Fruit fly (Drosophila melanogaster) whole organism, pupa: ENCODE results near the gene Coq2.

Source experiments
- CG10348 ChIP-seq: fragments of 200-800 bp; sonication (Bioruptor generic); IDR thresholded peaks from 2 replicates; pipeline ENCODE4 v1.3.6; 2022; ENCODE audit warnings: missing biosample characterization, missing genetic modification characterization
- CG12605 ChIP-seq: fragments of 200-800 bp; sonication (Bioruptor generic); IDR thresholded peaks from 2 replicates; pipeline ENCODE4 v1.3.6; 2022; ENCODE audit warnings: missing biosample characterization, missing genetic modification characterization
- CG13204 ChIP-seq: fragments of 200-800 bp; sonication (Bioruptor generic); optimal IDR thresholded peaks from 2 replicates; lab custom pipeline; 2018; ENCODE audit warnings: missing biosample characterization, mild to moderate bottlenecking, missing genetic modification characterization, moderate library complexity
- CG14655 ChIP-seq: fragments of 200-800 bp; sonication (Bioruptor generic); optimal IDR thresholded peaks from 3 replicates; lab custom pipeline; 2017; ENCODE audit warnings: mild to moderate bottlenecking, missing biosample characterization, missing genetic modification reagents, missing genetic modification characterization
- CG15710 ChIP-seq: fragments of 200-800 bp; sonication (Bioruptor generic); optimal IDR thresholded peaks from 2 replicates; lab custom pipeline; 2018; ENCODE audit warnings: missing biosample characterization, mild to moderate bottlenecking, missing genetic modification characterization, moderate library complexity
- CG17806 ChIP-seq: fragments of 200-800 bp; sonication (Bioruptor generic); optimal IDR thresholded peaks from 2 replicates; lab custom pipeline; 2018; ENCODE audit warnings: missing biosample characterization, mild to moderate bottlenecking, missing genetic modification characterization, moderate library complexity
- CG32121 ChIP-seq: fragments of 200-800 bp; sonication (Bioruptor generic); IDR thresholded peaks from 2 replicates; pipeline ENCODE4 v1.3.6; 2022; ENCODE audit warnings: missing biosample characterization, missing genetic modification characterization
- CG34367 ChIP-seq: fragments of 200-800 bp; sonication (Bioruptor generic); optimal IDR thresholded peaks from 2 replicates; lab custom pipeline; 2018; ENCODE audit warnings: missing biosample characterization, mild to moderate bottlenecking, missing genetic modification characterization
- CG4496 ChIP-seq: fragments of 200-800 bp; sonication (Bioruptor generic); IDR thresholded peaks from 3 replicates; pipeline ENCODE4 v1.3.6; 2022; ENCODE audit warnings: missing biosample characterization, missing genetic modification characterization
- CG8159 ChIP-seq: fragments of 200-800 bp; sonication (Bioruptor generic); optimal IDR thresholded peaks from 3 replicates; lab custom pipeline; 2018; ENCODE audit warnings: missing biosample characterization, mild to moderate bottlenecking, missing genetic modification characterization, moderate library complexity
- CG8301 ChIP-seq: fragments of 200-800 bp; sonication (Bioruptor generic); optimal IDR thresholded peaks from 2 replicates; lab custom pipeline; 2018; ENCODE audit warnings: missing biosample characterization, mild to moderate bottlenecking, missing genetic modification characterization
- CG9948 ChIP-seq: fragments of 200-800 bp; sonication (Bioruptor generic); optimal IDR thresholded peaks from 2 replicates; lab custom pipeline; 2018; ENCODE audit warnings: missing biosample characterization, mild to moderate bottlenecking, missing genetic modification characterization, moderate library complexity
- D1 ChIP-seq: fragments of 200-800 bp; sonication (Bioruptor generic); optimal IDR thresholded peaks from 2 replicates; lab custom pipeline; 2018; ENCODE audit warnings: missing biosample characterization, mild to moderate bottlenecking, missing genetic modification characterization, moderate library complexity
- EcR ChIP-seq: fragments of 200-800 bp; sonication (Bioruptor generic); optimal IDR thresholded peaks from 3 replicates; lab custom pipeline; 2019; ENCODE audit warnings: missing biosample characterization, missing genetic modification characterization, mild to moderate bottlenecking, moderate library complexity, missing genetic modification reagents
- Ets98B ChIP-seq: fragments of 200-800 bp; sonication (Bioruptor generic); IDR thresholded peaks from 2 replicates; pipeline ENCODE4 v1.3.6; 2022; ENCODE audit warnings: missing biosample characterization, missing genetic modification characterization
- Pif1A ChIP-seq: fragments of 200-800 bp; sonication (Bioruptor generic); optimal IDR thresholded peaks from 3 replicates; lab custom pipeline; 2016; ENCODE audit warnings: missing biosample characterization, missing genetic modification characterization
- Pif1B ChIP-seq: fragments of 200-800 bp; sonication (Bioruptor generic); optimal IDR thresholded peaks from 3 replicates; lab custom pipeline; 2016; ENCODE audit warnings: missing biosample characterization, missing genetic modification characterization
- Snoo ChIP-seq: fragments of 200-800 bp; sonication (Bioruptor generic); optimal IDR thresholded peaks from 3 replicates; lab custom pipeline; 2017; ENCODE audit warnings: missing biosample characterization, mild to moderate bottlenecking, missing genetic modification characterization, inconsistent platforms
- fd96Ca ChIP-seq: fragments of 200-800 bp; sonication (Bioruptor generic); IDR thresholded peaks from 3 replicates; pipeline ENCODE4 v1.3.6; 2022; ENCODE audit warnings: missing biosample characterization, missing genetic modification characterization
- gl ChIP-seq: fragments of 200-800 bp; sonication (Bioruptor generic); optimal IDR thresholded peaks from 2 replicates; lab custom pipeline; 2018; ENCODE audit warnings: missing biosample characterization, mild to moderate bottlenecking, missing genetic modification characterization
- rn ChIP-seq: fragments of 200-800 bp; sonication (Bioruptor generic); IDR thresholded peaks from 2 replicates; pipeline ENCODE4 v1.3.6; 2022; ENCODE audit warnings: missing biosample characterization, missing genetic modification characterization

Gene Coq2

DNA sequence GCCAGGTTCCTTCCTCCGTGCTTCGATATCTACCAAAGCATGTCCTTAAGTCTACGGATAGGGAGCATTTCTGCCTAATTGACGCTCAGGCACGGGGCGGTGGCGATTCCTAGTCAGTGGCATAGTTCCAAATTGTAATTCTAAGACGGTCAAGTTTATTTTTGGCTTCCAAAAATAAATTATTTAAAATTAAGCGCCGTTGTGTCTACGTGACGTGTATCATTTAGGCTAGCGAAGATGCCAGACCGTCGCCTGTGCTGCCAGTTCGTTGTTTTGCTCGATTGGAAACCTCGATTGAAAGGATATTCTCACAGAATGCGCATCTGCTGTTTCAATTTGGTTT, 32.7 kb upstream of the Coq2 start:
- TF ChIP-seq Pif1A (GFP tag; lab: Kevin White, UChicago): no peak
- no peak for TF ChIP-seq CG10348 (GFP tag; lab: Robert Waterston, UW)
- TF ChIP-seq CG8159 (tag; lab: Kevin White, UChicago): no peak
- TF ChIP-seq, all 21 proteins: peak for 0

DNA sequence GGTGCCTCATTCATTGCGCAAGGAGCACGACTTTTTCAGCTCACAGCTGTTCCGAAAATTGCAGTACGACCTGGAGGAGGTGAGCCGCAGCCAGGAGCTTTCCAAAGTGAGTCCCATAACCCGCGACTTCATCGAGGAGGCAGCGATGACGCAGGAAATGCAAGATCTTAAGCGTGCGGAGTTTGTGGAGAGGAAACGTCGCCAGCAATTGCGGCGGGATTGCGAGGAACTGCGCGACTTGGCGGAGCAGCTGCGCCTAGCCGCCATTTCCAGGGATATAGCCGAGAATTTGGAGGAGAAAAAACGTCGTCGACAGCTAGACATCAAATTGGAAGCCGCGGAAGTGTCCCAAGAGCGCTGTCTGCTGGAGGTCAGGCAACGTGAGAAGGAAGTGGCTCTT, 31.5 kb upstream of the Coq2 start:
- TF ChIP-seq Snoo (tag; lab: Kevin White, UChicago): no peak
- no peak for TF ChIP-seq CG17806 (tag; lab: Kevin White, UChicago)
- TF ChIP-seq CG15710: no peak
- no peak for TF ChIP-seq CG12605 (GFP tag; lab: Robert Waterston, UW)
- no peak for TF ChIP-seq fd96Ca (GFP tag; lab: Robert Waterston, UW)
- no peak for TF ChIP-seq CG8301 (tag; lab: Kevin White, UChicago)
- no peak for TF ChIP-seq CG34367 (tag; lab: Kevin White, UChicago)
- TF ChIP-seq CG4496 (GFP tag; lab: Robert Waterston, UW): no peak
- TF ChIP-seq, all 21 proteins: peak for 0

DNA sequence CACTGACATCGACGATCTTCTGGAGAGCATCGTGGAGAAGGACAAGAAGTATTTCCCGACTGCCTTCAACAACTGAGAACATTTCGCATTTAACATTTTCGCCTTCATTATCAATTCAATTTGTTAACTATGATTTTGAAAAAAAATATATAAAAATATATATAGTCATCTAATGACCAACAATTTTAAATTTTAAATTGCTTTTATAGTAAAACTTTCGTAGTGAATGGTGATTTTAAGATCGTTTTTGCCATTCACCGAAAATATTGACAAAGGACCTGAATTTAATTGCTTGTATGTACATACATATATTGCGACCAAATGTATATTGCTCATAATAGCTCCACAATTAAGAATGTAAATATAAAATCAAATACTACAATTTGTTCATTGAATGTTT, 30.9 kb upstream of the Coq2 start, which contains the start of gene CG7352:
TSS of gene CG7352 (plus strand) at position 301 of the 400 bp plus-strand sequence.
- no peak for TF ChIP-seq Ets98B
- no peak for TF ChIP-seq Pif1A (GFP tag; lab: Kevin White, UChicago)
- no peak for TF ChIP-seq fd96Ca (GFP tag; lab: Robert Waterston, UW)
- no peak for TF ChIP-seq CG34367 (tag; lab: Kevin White, UChicago)
- TF ChIP-seq CG15710: no peak
- no peak for TF ChIP-seq CG32121 (GFP tag; lab: Robert Waterston, UW)
- no peak for TF ChIP-seq CG17806 (tag; lab: Kevin White, UChicago)
- no peak for TF ChIP-seq Snoo (tag; lab: Kevin White, UChicago)
- TF ChIP-seq D1: no peak
- TF ChIP-seq CG12605 (GFP tag; lab: Robert Waterston, UW): no peak
- no peak for TF ChIP-seq rn
- no peak for TF ChIP-seq CG4496 (GFP tag; lab: Robert Waterston, UW)
- TF ChIP-seq CG13204 (GFP tag; lab: Kevin White, UChicago): no peak
- no peak for TF ChIP-seq CG14655 (GFP tag; lab: Kevin White, UChicago)
- no peak for TF ChIP-seq Pif1B (GFP tag; lab: Kevin White, UChicago)
- no peak for TF ChIP-seq CG10348 (GFP tag; lab: Robert Waterston, UW)

DNA sequence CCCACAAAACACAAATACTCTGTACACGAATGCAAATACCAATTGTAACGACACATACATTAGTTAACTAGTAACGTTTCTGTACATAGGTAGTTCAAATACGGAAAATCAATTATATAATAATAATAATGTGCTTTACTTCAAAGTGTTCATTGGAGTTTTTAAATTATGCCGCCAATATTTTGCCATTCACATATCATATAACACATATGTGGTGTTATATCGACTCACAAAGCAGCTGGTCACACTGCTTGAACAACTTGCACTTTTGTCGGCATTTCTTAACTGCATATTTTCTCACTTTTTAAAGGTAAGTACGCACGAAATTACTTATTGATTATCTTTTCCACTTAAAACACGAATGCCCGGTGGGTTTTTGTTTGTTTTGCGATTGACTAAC, 27.8 kb upstream of the Coq2 start, which contains the start of gene DppIII:
TSS of gene DppIII (plus strand) at position 227 of the 400 bp plus-strand sequence.
- TF ChIP-seq CG8159 (tag; lab: Kevin White, UChicago) (no peak), CG4496 (GFP tag; lab: Robert Waterston, UW) (no peak), CG34367 (tag; lab: Kevin White, UChicago) (no peak), Pif1B (GFP tag; lab: Kevin White, UChicago) (no peak), Ets98B (no peak), CG15710 (no peak), Snoo (tag; lab: Kevin White, UChicago) (no peak)

DNA sequence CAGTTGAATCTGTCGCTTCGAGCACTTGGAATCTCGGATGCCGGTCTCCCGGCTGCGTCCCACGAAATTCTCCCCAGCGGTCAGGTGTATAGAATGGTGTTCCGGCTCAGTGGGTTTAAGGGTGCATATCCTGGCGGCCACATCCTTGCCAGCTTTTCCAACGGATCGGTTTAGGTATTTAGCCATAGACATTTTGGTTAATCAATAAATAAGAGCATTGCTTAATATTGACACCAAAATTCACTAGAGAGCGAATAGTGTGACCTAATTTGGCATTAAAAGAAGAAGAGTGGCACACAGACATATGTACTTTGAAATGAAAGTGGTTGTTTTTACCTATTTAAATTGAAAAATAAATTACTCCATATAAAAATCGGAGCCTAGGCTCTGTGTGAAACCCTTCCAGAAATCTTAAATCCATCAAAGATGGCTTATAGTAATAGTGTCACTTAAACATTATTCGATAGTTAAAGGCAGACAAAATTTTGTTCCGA, 27.0 kb upstream of the Coq2 start, which contains the start of the genes PNKP and COX7AL:
TSS of gene PNKP (minus strand) at position 266 of the 494 bp plus-strand sequence.
TSS of gene COX7AL (plus strand) at position 419 of the 494 bp plus-strand sequence.
- TF ChIP-seq CG8159 (tag; lab: Kevin White, UChicago) (no peak), CG14655 (GFP tag; lab: Kevin White, UChicago) (no peak)

DNA sequence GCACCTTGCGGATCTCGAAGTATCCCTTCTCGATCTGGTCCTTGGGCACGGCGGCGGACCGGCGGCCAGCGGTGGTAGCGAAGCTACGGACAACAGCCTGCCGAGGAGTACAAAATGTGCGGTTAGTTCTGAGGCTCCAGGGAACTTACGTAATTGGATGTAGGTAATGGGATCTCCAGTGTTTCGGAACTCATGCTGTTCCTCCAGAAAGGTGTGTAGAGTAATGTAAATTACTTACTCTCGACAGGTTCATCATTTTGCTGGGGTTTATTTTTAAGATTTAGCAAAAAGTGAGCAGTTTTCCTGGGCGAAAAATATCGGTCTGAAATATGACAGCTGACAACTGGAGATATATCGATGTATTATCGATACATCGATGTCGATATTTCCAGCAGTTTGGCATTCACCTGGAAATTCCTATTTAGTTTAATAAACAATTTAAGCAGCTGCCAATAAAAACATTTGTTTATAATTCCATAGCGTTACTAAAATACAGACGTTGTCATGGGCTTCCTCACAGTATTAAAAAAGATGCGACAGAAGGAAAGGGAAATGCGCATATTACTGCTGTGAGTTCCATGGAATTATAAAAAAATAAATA, 24.4 kb upstream of the Coq2 start, which contains the start of the genes COX7A and Arl2:
TSS of gene COX7A (minus strand) at position 369 of the 601 bp plus-strand sequence.
TSS of gene Arl2 (plus strand) at position 426 of the 601 bp plus-strand sequence.
- TF ChIP-seq CG4496 (GFP tag; lab: Robert Waterston, UW) (no peak), CG12605 (GFP tag; lab: Robert Waterston, UW) (no peak), CG8301 (tag; lab: Kevin White, UChicago) (no peak), CG9948 (tag; lab: Kevin White, UChicago) (no peak), CG10348 (GFP tag; lab: Robert Waterston, UW) (no peak), CG8159 (tag; lab: Kevin White, UChicago) (no peak), rn (no peak), EcR (GFP tag; lab: Kevin White, UChicago) (no peak), D1 (no peak), CG14655 (GFP tag; lab: Kevin White, UChicago) (no peak), Pif1A (GFP tag; lab: Kevin White, UChicago) (no peak), CG17806 (tag; lab: Kevin White, UChicago) (no peak), Snoo (tag; lab: Kevin White, UChicago) (no peak), CG32121 (GFP tag; lab: Robert Waterston, UW) (no peak; the same call in 1 of the 2 replicates), CG15710 (no peak)

DNA sequence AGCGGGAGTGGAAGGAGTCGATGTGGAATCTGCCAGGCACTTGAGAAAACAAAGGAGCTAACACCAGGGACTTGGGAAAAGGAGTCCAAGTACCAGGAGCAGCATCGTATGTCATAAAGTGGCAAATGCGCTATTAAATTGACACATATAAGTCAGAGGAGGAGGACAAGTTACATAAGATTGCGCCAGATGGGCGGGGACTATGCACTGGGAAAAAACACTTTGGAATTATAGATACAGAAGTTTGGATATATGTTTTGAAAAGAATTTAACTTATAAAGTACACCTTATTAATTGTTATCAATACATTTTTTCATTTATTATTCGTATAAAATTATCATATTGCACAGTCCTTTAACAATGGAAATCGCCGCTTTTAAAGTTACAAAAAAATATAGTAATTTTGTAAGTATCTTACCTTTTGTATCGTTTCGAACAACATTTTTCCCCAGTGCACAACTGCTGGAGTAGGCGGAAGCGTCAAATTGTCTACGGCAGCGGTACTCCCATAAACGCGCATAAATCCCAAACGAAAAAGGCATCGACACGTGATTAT, 19.7 kb upstream of the Coq2 start:
- no peak for TF ChIP-seq gl (tag; lab: Kevin White, UChicago)
- TF ChIP-seq EcR (GFP tag; lab: Kevin White, UChicago): no peak
- TF ChIP-seq CG14655 (GFP tag; lab: Kevin White, UChicago): no peak
- no peak for TF ChIP-seq D1
- no peak for TF ChIP-seq Ets98B
- no peak for TF ChIP-seq CG8301 (tag; lab: Kevin White, UChicago)
- no peak for TF ChIP-seq CG15710
- no peak for TF ChIP-seq CG13204 (GFP tag; lab: Kevin White, UChicago)
- TF ChIP-seq, all 21 proteins: peak for 0
